Fruit fly (Drosophila melanogaster): ENCODE data around the gene CG10834.

The CG10834 gene

DNA sequence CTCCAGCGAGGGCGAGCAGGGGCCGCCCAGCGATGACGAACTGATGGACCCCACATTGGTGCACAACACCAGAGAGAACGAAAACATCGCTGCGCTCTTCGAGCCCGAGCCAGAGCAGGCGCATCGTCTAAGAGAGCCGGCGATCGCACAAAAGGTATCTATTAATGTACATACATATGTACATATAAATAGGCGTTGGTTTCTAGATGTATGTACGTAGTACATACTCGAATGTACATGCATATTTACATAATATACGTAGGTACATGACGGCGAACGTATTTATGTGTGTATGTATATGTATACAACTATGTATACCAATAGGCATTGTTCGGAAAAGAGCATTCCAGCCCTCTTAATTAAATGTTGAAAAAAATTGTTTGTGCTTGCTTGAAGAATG, 37.0 kb upstream of the CG10834 start:
- TF ChIP-seq CG9948 (tag; optimal IDR thresholded peaks at IDR 0.05) (no peak), Ets98B (GFP tag; IDR thresholded peaks at IDR 0.05) (peak; percentile 5; the same call in 1 of the 2 replicates)

dm6 chr2L:22142696-22143176, 35.6 kb upstream of the CG10834 start:
- TF ChIP-seq rn (GFP tag; IDR thresholded peaks at IDR 0.05): no peak
- no peak for TF ChIP-seq D1 (tag; optimal IDR thresholded peaks at IDR 0.05)

DNA sequence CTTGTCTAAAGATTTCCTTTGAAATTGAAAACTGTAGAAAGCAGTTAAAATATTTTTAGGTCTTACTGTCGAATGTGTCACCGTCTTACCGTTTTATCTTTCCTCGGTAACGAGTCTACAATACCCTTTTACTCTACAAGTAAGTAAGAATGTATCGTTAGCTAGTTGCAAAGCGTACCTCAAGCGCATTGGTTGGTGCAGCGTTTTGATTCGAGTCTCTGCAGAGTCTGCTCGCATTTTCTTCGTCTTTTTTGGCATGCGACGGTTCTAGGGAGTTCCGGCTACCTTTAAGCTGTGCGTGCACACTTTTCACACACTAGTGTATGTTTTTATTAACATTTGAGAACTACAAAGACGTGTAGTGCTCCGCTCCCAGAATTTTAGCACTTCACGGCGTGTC, 32.9 kb upstream of the CG10834 start:
- TF ChIP-seq CG13204 (GFP tag; optimal IDR thresholded peaks at IDR 0.05) (no peak), CG4496 (GFP tag; IDR thresholded peaks at IDR 0.05) (no peak), CG17806 (tag; optimal IDR thresholded peaks at IDR 0.05) (no peak), CG15710 (tag; optimal IDR thresholded peaks at IDR 0.05) (no peak), gl (tag; optimal IDR thresholded peaks at IDR 0.05) (no peak), CG14655 (GFP tag; optimal IDR thresholded peaks at IDR 0.05) (no peak), rn (GFP tag; IDR thresholded peaks at IDR 0.05) (no peak), CG32121 (GFP tag; IDR thresholded peaks at IDR 0.05) (no peak), EcR (GFP tag; optimal IDR thresholded peaks at IDR 0.05) (no peak), D1 (tag; optimal IDR thresholded peaks at IDR 0.05) (no peak), Ets98B (GFP tag; IDR thresholded peaks at IDR 0.05) (no peak), Pif1A (GFP tag; optimal IDR thresholded peaks at IDR 0.05) (no peak), CG10348 (GFP tag; IDR thresholded peaks at IDR 0.05) (no peak), CG34367 (tag; optimal IDR thresholded peaks at IDR 0.05) (no peak), CG12605 (GFP tag; IDR thresholded peaks at IDR 0.05) (no peak), Pif1B (GFP tag; optimal IDR thresholded peaks at IDR 0.05) (no peak), CG8301 (tag; optimal IDR thresholded peaks at IDR 0.05) (no peak), CG9948 (tag; optimal IDR thresholded peaks at IDR 0.05) (no peak), CG8159 (tag; optimal IDR thresholded peaks at IDR 0.05) (no peak)

dm6 chr2L:22139354-22139753, 32.2 kb upstream of the CG10834 start:
- TF ChIP-seq D1 (tag; optimal IDR thresholded peaks at IDR 0.05) (peak; percentile 15), CG13204 (GFP tag; optimal IDR thresholded peaks at IDR 0.05) (no peak)

DNA sequence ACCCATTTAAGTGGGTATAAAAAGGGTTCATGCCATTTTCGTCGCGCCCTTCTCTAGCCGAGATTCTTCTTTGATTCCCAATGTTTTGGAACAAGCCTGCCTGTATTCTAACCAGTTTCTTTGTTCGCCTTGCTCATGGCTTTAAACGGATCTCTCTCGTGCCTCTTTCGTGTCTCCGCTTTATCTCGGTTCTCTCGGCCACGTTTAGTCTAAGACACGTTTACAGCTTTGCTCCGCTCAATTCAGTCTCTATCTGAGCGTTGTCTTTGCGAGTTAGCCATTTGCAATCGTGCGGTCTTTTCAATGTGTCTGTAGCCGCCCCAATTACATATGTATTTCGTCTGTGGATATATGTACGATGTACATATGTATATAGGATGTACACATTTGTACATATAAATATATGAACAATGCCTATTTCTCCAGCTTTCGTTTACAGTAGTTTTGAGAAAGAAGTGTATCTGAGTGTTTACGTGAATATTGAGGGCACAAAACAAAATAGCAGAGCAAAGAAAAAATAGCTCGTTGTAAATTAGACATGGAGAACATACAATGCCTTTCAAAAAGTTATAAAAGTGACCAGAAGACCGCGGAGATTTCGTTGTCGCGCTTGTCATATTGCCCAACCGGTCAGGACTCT, 27.1 kb upstream of the CG10834 start:
- TF ChIP-seq CG14655 (GFP tag; optimal IDR thresholded peaks at IDR 0.05) (no peak), CG4496 (GFP tag; IDR thresholded peaks at IDR 0.05) (no peak), Pif1A (GFP tag; optimal IDR thresholded peaks at IDR 0.05) (no peak), rn (GFP tag; IDR thresholded peaks at IDR 0.05) (no peak), CG34367 (tag; optimal IDR thresholded peaks at IDR 0.05) (no peak), fd96Ca (GFP tag; IDR thresholded peaks at IDR 0.05) (no peak), Snoo (tag; optimal IDR thresholded peaks at IDR 0.05) (no peak), CG8159 (tag; optimal IDR thresholded peaks at IDR 0.05) (no peak), CG12605 (GFP tag; IDR thresholded peaks at IDR 0.05) (no peak), Pif1B (GFP tag; optimal IDR thresholded peaks at IDR 0.05) (peak; percentile 12), CG8301 (tag; optimal IDR thresholded peaks at IDR 0.05) (no peak), EcR (GFP tag; optimal IDR thresholded peaks at IDR 0.05) (peak; percentile 57), CG17806 (tag; optimal IDR thresholded peaks at IDR 0.05) (no peak)

DNA sequence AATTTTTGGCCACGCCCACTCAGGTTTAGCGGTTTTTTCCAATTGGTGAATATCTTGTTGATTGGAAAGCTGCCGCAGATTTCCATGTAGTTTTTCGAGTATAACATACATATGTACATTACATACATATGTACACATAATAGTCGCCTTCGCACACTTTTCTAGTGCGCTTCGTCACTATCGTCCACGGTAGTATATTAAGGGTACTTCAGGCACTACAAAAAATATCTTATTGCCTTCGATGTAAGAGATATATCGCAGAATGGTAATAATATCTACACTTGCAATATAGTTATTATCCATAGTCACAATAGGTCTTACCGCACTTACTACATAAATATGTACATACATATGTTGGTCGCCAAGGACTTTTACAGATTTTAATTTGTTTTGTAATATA, 25.9 kb upstream of the CG10834 start:
- no peak for TF ChIP-seq gl (tag; optimal IDR thresholded peaks at IDR 0.05)
- no peak for TF ChIP-seq D1 (tag; optimal IDR thresholded peaks at IDR 0.05)
- TF ChIP-seq EcR (GFP tag; optimal IDR thresholded peaks at IDR 0.05): no peak
- no peak for TF ChIP-seq CG17806 (tag; optimal IDR thresholded peaks at IDR 0.05)
- TF ChIP-seq Pif1A (GFP tag; optimal IDR thresholded peaks at IDR 0.05): no peak
- no peak for TF ChIP-seq CG13204 (GFP tag; optimal IDR thresholded peaks at IDR 0.05)
- TF ChIP-seq CG9948 (tag; optimal IDR thresholded peaks at IDR 0.05): no peak
- TF ChIP-seq CG4496 (GFP tag; IDR thresholded peaks at IDR 0.05): no peak
- TF ChIP-seq rn (GFP tag; IDR thresholded peaks at IDR 0.05): no peak
- no peak for TF ChIP-seq Snoo (tag; optimal IDR thresholded peaks at IDR 0.05)
- no peak for TF ChIP-seq CG34367 (tag; optimal IDR thresholded peaks at IDR 0.05)

dm6 chr2L:22131171-22131675, 24.1 kb upstream of the CG10834 start, which contains the start of gene CG42748:
Gene CG42748 (plus strand): TSS chr2L:22131221.
- TF ChIP-seq rn (GFP tag; IDR thresholded peaks at IDR 0.05) (no peak), Ets98B (GFP tag; IDR thresholded peaks at IDR 0.05) (no peak), CG14655 (GFP tag; optimal IDR thresholded peaks at IDR 0.05) (no peak), CG13204 (GFP tag; optimal IDR thresholded peaks at IDR 0.05) (no peak)
